Fruit fly (Drosophila melanogaster): ENCODE measurements around the gene CG7352.

dm6 chr3R:8336012-8336567 is 11.3 kb upstream of the CG7352 start:
- no peak for TF ChIP-seq CG34367 (tag; optimal IDR thresholded peaks at IDR 0.05)
- no peak for TF ChIP-seq CG9948 (tag; optimal IDR thresholded peaks at IDR 0.05)
- TF ChIP-seq EcR (GFP tag; optimal IDR thresholded peaks at IDR 0.05), result no peak
- no peak for TF ChIP-seq CG15710 (tag; optimal IDR thresholded peaks at IDR 0.05)
- no peak for TF ChIP-seq CG12605 (GFP tag; IDR thresholded peaks at IDR 0.05)
- no peak for TF ChIP-seq CG8301 (tag; optimal IDR thresholded peaks at IDR 0.05)
- no peak for TF ChIP-seq Pif1A (GFP tag; optimal IDR thresholded peaks at IDR 0.05)
- TF ChIP-seq rn (GFP tag; IDR thresholded peaks at IDR 0.05), result no peak
